Worm (Caenorhabditis elegans): ENCODE results near the gene C30B5.6.

ce11 chrII:6259867-6260266, 37.4 kb upstream of the C30B5.6 start, which contains the start of gene F13H8.11:
- TF ChIP-seq him-1 (tag; optimal IDR thresholded peaks at IDR 0.05) = no peak
- TF ChIP-seq dao-5 (tag; optimal IDR thresholded peaks at IDR 0.05) = no peak

All from whole organism, L4/young adult.